Fruit fly (Drosophila melanogaster) whole organism, embryonic: Measurements from ENCODE around the gene CG42763.
A peak's percentile ranks its signal among the peaks of the same experiment; 100 is the strongest.

Experiments used
- Asciz ChIP-seq: fragments of 200-800 bp; sonication (Bioruptor generic); optimal IDR thresholded peaks from 2 replicates; lab custom pipeline; 2017; ENCODE audit warnings: missing biosample characterization, mild to moderate bottlenecking, missing genetic modification characterization, missing genetic modification reagents
- Awh ChIP-seq: fragments of 200-800 bp; sonication (Bioruptor generic); IDR thresholded peaks from 2 replicates; pipeline ENCODE4, ENCODE4 v1.3.6; 2022; ENCODE audit warnings: missing biosample characterization, missing genetic modification characterization
- B-H1 ChIP-seq: fragments of 200-800 bp; sonication (Bioruptor generic); IDR thresholded peaks from 3 replicates; pipeline ENCODE4 v1.3.6; 2022; ENCODE audit warnings: missing biosample characterization, missing genetic modification characterization
- CG10979 ChIP-seq: fragments of 200-800 bp; sonication (Bioruptor generic); optimal IDR thresholded peaks from 2 replicates; lab custom pipeline; 2018; ENCODE audit warnings: missing biosample characterization, mild to moderate bottlenecking, missing genetic modification characterization, moderate library complexity
- CG12659 ChIP-seq: fragments of 200-800 bp; sonication (Bioruptor generic); optimal IDR thresholded peaks from 3 replicates; lab custom pipeline; 2017; ENCODE audit warnings: mild to moderate bottlenecking, missing biosample characterization, missing genetic modification reagents, missing genetic modification characterization
- CG14965 ChIP-seq: fragments of 200-800 bp; sonication (Bioruptor generic); optimal IDR thresholded peaks from 2 replicates; lab custom pipeline; 2016; ENCODE audit warnings: missing biosample characterization, missing genetic modification characterization, borderline replicate concordance
- CG15479 ChIP-seq: fragments of 200-800 bp; sonication (Bioruptor generic); optimal IDR thresholded peaks from 3 replicates; lab custom pipeline; 2019; ENCODE audit warnings: missing biosample characterization, mild to moderate bottlenecking, missing genetic modification characterization, moderate library complexity
- CG1602 ChIP-seq: fragments of 200-800 bp; sonication (Bioruptor generic); optimal IDR thresholded peaks from 3 replicates; lab custom pipeline; 2016; ENCODE audit warnings: missing biosample characterization, missing genetic modification characterization
- CG16863 ChIP-seq: fragments of 200-800 bp; sonication (Bioruptor generic); optimal IDR thresholded peaks from 3 replicates; lab custom pipeline; 2016; ENCODE audit warnings: missing biosample characterization, missing genetic modification characterization
- CG17186 ChIP-seq: fragments of 200-800 bp; sonication (Bioruptor generic); optimal IDR thresholded peaks from 3 replicates; lab custom pipeline; 2017; ENCODE audit warnings: missing biosample characterization, missing genetic modification reagents, missing genetic modification characterization
- CG18476 ChIP-seq: fragments of 200-800 bp; sonication (Bioruptor generic); optimal IDR thresholded peaks from 2 replicates; lab custom pipeline; 2016; ENCODE audit warnings: missing biosample characterization, mild to moderate bottlenecking, missing genetic modification characterization
- CG32772 ChIP-seq: fragments of 200-800 bp; sonication (Bioruptor generic); IDR thresholded peaks from 2 replicates; pipeline ENCODE4 v1.3.6; 2022; ENCODE audit warnings: missing biosample characterization, missing genetic modification characterization
- CG3281 ChIP-seq: fragments of 200-800 bp; sonication (Bioruptor generic); optimal IDR thresholded peaks from 3 replicates; lab custom pipeline; 2017; ENCODE audit warnings: missing biosample characterization, mild to moderate bottlenecking, missing genetic modification characterization
- CG3838 ChIP-seq: fragments of 200-800 bp; sonication (Bioruptor generic); optimal IDR thresholded peaks from 3 replicates; lab custom pipeline; 2016; ENCODE audit warnings: missing biosample characterization, missing genetic modification characterization
- CG6689 ChIP-seq: fragments of 200-800 bp; sonication (Bioruptor generic); IDR thresholded peaks from 2 replicates; pipeline ENCODE4 v1.3.6; 2022; ENCODE audit warnings: missing biosample characterization, missing genetic modification characterization
- CG7839 ChIP-seq: fragments of 200-800 bp; sonication (Bioruptor generic); optimal IDR thresholded peaks from 3 replicates; lab custom pipeline; 2018; ENCODE audit warnings: missing biosample characterization, mild to moderate bottlenecking, missing genetic modification characterization, moderate library complexity
- CG7963 ChIP-seq: fragments of 200-800 bp; sonication (Bioruptor generic); IDR thresholded peaks from 3 replicates; pipeline ENCODE4 v1.3.6; 2022; ENCODE audit warnings: missing biosample characterization, missing genetic modification characterization; ENCODE audit not compliant: partially characterized antibody
- CG8290 ChIP-seq, 3 experiments: fragments of 200-800 bp; sonication (Bioruptor generic); optimal IDR thresholded peaks; 2 replicates each; lab custom pipeline; 2016 to 2019; ENCODE audit warnings: missing biosample characterization in 3 of 3, missing genetic modification characterization in 3 of 3, mild to moderate bottlenecking in 2 of 3, moderate library complexity in 1 of 3
- CG9932 ChIP-seq: fragments of 200-800 bp; sonication (Bioruptor generic); IDR thresholded peaks from 2 replicates; pipeline ENCODE4 v1.3.6; 2022; ENCODE audit warnings: missing biosample characterization, missing genetic modification characterization
- CTCF ChIP-seq: fragments of 200-800 bp; sonication (Bioruptor generic); optimal IDR thresholded peaks from 2 replicates; lab custom pipeline; 2017; ENCODE audit warnings: missing biosample characterization, mild to moderate bottlenecking, missing genetic modification characterization, moderate library complexity
- Camta ChIP-seq: fragments of 200-800 bp; sonication (Bioruptor generic); optimal IDR thresholded peaks from 2 replicates; lab custom pipeline; 2016; ENCODE audit warnings: missing biosample characterization, missing genetic modification characterization
- Dad ChIP-seq: fragments of 200-800 bp; sonication (Bioruptor generic); optimal IDR thresholded peaks from 3 replicates; lab custom pipeline; 2016; ENCODE audit warnings: missing biosample characterization, missing genetic modification characterization
- Dbx ChIP-seq: fragments of 200-800 bp; sonication (Bioruptor generic); IDR thresholded peaks from 3 replicates; pipeline ENCODE4 v1.3.6; 2022; ENCODE audit warnings: missing biosample characterization, missing genetic modification characterization
- Deaf1 ChIP-seq: fragments of 200-800 bp; optimal IDR thresholded peaks from 3 replicates; lab custom pipeline; 2019; ENCODE audit warnings: missing biosample characterization, mild to moderate bottlenecking, missing genetic modification characterization, moderate library complexity
- Hr39 ChIP-seq: fragments of >200 bp; optimal IDR thresholded peaks from 2 replicates; lab custom pipeline; 2017
- Hr78 ChIP-seq, 2 experiments: fragments of 200-800 bp in 1 of 2; fragments of >200 bp in 1 of 2; sonication (Bioruptor generic) in 1 of 2; optimal IDR thresholded peaks; 2 replicates each; lab custom pipeline; 2017 to 2019; ENCODE audit warnings: missing biosample characterization in 2 of 2, missing genetic modification characterization in 2 of 2, mild to moderate bottlenecking in 1 of 2, moderate library complexity in 1 of 2
- Med ChIP-seq: fragments of 200-800 bp; sonication (Bioruptor generic); peaks from one replicate; lab custom pipeline; 2016; ENCODE audit warnings: missing biosample characterization, missing genetic modification characterization, mild to moderate bottlenecking, inconsistent platforms, moderate library complexity
- Meics ChIP-seq: fragments of 200-800 bp; sonication (Bioruptor generic); optimal IDR thresholded peaks from 2 replicates; lab custom pipeline; 2017; ENCODE audit warnings: missing biosample characterization, mild to moderate bottlenecking, missing genetic modification characterization
- NC2α ChIP-seq: fragments of 200-800 bp; sonication (Bioruptor generic); optimal IDR thresholded peaks from 2 replicates; lab custom pipeline; 2016; ENCODE audit warnings: missing biosample characterization, missing genetic modification characterization
- NFAT ChIP-seq: fragments of 200-800 bp; sonication (Bioruptor generic); IDR thresholded peaks from 2 replicates; pipeline ENCODE4 v1.3.6; 2022; ENCODE audit warnings: missing biosample characterization, missing genetic modification characterization
- Nf-YC ChIP-seq: fragments of 200-800 bp; optimal IDR thresholded peaks from 3 replicates; lab custom pipeline; 2019; ENCODE audit warnings: missing biosample characterization, mild to moderate bottlenecking, missing genetic modification characterization, moderate library complexity
- Sry-β ChIP-seq: fragments of 200-800 bp; sonication (Bioruptor generic); optimal IDR thresholded peaks from 2 replicates; lab custom pipeline; 2018; ENCODE audit warnings: missing biosample characterization, mild to moderate bottlenecking, missing genetic modification characterization, moderate library complexity
- Xbp1 ChIP-seq: fragments of 200-800 bp; sonication (Bioruptor generic); optimal IDR thresholded peaks from 3 replicates; lab custom pipeline; 2016; ENCODE audit warnings: missing biosample characterization, mild to moderate bottlenecking, missing genetic modification characterization
- ase ChIP-seq: fragments of 200-800 bp; sonication (Bioruptor generic); IDR thresholded peaks from 3 replicates; pipeline ENCODE4 v1.3.6; 2022; ENCODE audit warnings: missing biosample characterization, missing genetic modification characterization
- az2 ChIP-seq: fragments of 200-800 bp; sonication (Bioruptor generic); optimal IDR thresholded peaks from 3 replicates; lab custom pipeline; 2016; ENCODE audit warnings: missing biosample characterization, missing genetic modification characterization
- ci ChIP-seq: fragments of 200-800 bp; sonication (Bioruptor generic); IDR thresholded peaks from 3 replicates; pipeline ENCODE4 v1.3.6; 2022; ENCODE audit warnings: missing biosample characterization, missing genetic modification characterization
- gcm ChIP-seq: fragments of 200-800 bp; sonication (Bioruptor generic); optimal IDR thresholded peaks from 2 replicates; lab custom pipeline; 2019; ENCODE audit warnings: missing biosample characterization, mild to moderate bottlenecking, missing genetic modification characterization, moderate library complexity
- gcm2 ChIP-seq: fragments of 200-800 bp; sonication (Bioruptor generic); optimal IDR thresholded peaks from 2 replicates; lab custom pipeline; 2016; ENCODE audit warnings: missing biosample characterization, missing genetic modification characterization
- gem ChIP-seq: fragments of 200-800 bp; sonication (Bioruptor generic); optimal IDR thresholded peaks from 2 replicates; lab custom pipeline; 2019; ENCODE audit warnings: missing biosample characterization, mild to moderate bottlenecking, missing genetic modification characterization, moderate library complexity
- hb ChIP-seq: fragments of 200-800 bp; sonication (Bioruptor generic); IDR thresholded peaks from 3 replicates; pipeline ENCODE4 v1.3.6; 2022; ENCODE audit warnings: missing biosample characterization, missing genetic modification characterization; ENCODE audit not compliant: partially characterized antibody
- inv ChIP-seq: fragments of 200-800 bp; sonication (Bioruptor generic); IDR thresholded peaks from 2 replicates; pipeline ENCODE4 v1.3.6; 2022; ENCODE audit warnings: missing biosample characterization, missing genetic modification characterization; ENCODE audit not compliant: partially characterized antibody
- p53 ChIP-seq: fragments of 200-800 bp; sonication (Bioruptor generic); optimal IDR thresholded peaks from 2 replicates; lab custom pipeline; 2016; ENCODE audit warnings: missing biosample characterization, missing genetic modification characterization
- row ChIP-seq: fragments of 200-800 bp; sonication (Bioruptor generic); IDR thresholded peaks from 3 replicates; pipeline ENCODE4 v1.3.6; 2022; ENCODE audit warnings: missing biosample characterization, missing genetic modification characterization
- tgo ChIP-seq: fragments of 200-800 bp; sonication (Bioruptor generic); IDR thresholded peaks from 3 replicates; pipeline ENCODE4 v1.3.6; 2022; ENCODE audit warnings: missing biosample characterization, missing genetic modification characterization
- tll ChIP-seq, 2 experiments: fragments of 200-800 bp in 1 of 2; fragments of >200 bp in 1 of 2; sonication (Bioruptor generic) in 1 of 2; optimal IDR thresholded peaks; 2 replicates each; lab custom pipeline; 2017 to 2019; ENCODE audit warnings: missing biosample characterization in 2 of 2, missing genetic modification characterization in 2 of 2, mild to moderate bottlenecking in 1 of 2, moderate library complexity in 1 of 2
- twi ChIP-seq: fragments of 200-800 bp; optimal IDR thresholded peaks from 2 replicates; lab custom pipeline; 2019; ENCODE audit warnings: missing biosample characterization, mild to moderate bottlenecking, missing genetic modification characterization, moderate library complexity
- vnd ChIP-seq: fragments of 200-800 bp; sonication (Bioruptor generic); IDR thresholded peaks from 3 replicates; pipeline ENCODE4 v1.3.6; 2022; ENCODE audit warnings: missing biosample characterization, missing genetic modification characterization; ENCODE audit not compliant: partially characterized antibody

CG42763 gene

dm6 chr2L:8100489-8101352 lies 44.2 kb downstream of the CG42763 start (continued):
- TF ChIP-seq Deaf1 (tag; lab: Kevin White, UChicago) (peak; percentile 86), CG7963 (GFP tag; lab: Robert Waterston, UW) (no peak), Xbp1 (GFP tag; lab: Kevin White, UChicago) (no peak), ci (GFP tag; lab: Robert Waterston, UW) (peak; percentile 54; the same call in 1 of the 3 replicates), hb (no peak), Hr78 (GFP tag; optimal IDR thresholded peaks at IDR 0.05; lab: Kevin White, UChicago) (peak in 1 of 2 experiments; percentile 30), Meics (peak; percentile 55), az2 (GFP tag; lab: Kevin White, UChicago) (no peak), CG18476 (GFP tag; lab: Kevin White, UChicago) (no peak), Med (GFP tag; lab: Kevin White, UChicago) (peak; percentile 28), CG16863 (GFP tag; lab: Kevin White, UChicago) (no peak), CG15479 (GFP tag; lab: Kevin White, UChicago) (peak; percentile 99), vnd (peak; percentile 46; the same call in 1 of the 3 replicates), twi (tag; lab: Kevin White, UChicago) (peak; percentile 53), CTCF (GFP tag; lab: Kevin White, UChicago) (no peak), Nf-YC (tag; lab: Kevin White, UChicago) (peak; percentile 23), CG14965 (GFP tag; lab: Kevin White, UChicago) (no peak), CG7839 (tag; lab: Kevin White, UChicago) (peak; percentile 24), p53 (no peak), inv (GFP tag; lab: Robert Waterston, UW) (no peak), Asciz (GFP tag; lab: Kevin White, UChicago) (peak; percentile 23), CG6689 (GFP tag; lab: Robert Waterston, UW) (no peak), Awh (GFP tag; lab: Robert Waterston, UW) (peak; percentile 29; the same call in 1 of the 2 replicates), CG17186 (no peak), CG8290 (GFP tag; optimal IDR thresholded peaks at IDR 0.05; lab: Kevin White, UChicago) (no peak), CG8290 (tag; optimal IDR thresholded peaks at IDR 0.05; lab: Kevin White, UChicago) (peak in 1 of 2 experiments; percentile 35), Dbx (GFP tag; lab: Robert Waterston, UW) (peak; percentile 23; the same call in 1 of the 3 replicates), B-H1 (no peak), gem (tag; lab: Kevin White, UChicago) (peak; percentile 78), CG3281 (GFP tag; lab: Kevin White, UChicago) (peak; percentile 38), row (GFP tag; lab: Robert Waterston, UW) (peak; percentile 47; the same call in 2 of the 3 replicates), CG9932 (GFP tag; lab: Robert Waterston, UW) (no peak), CG32772 (GFP tag; lab: Robert Waterston, UW) (no peak)
- TF ChIP-seq, all 482 proteins: peak for 106

dm6 chr2L:8099615-8100375 lies 45.1 kb downstream of the CG42763 start:
- TF ChIP-seq CG10979 (tag; lab: Kevin White, UChicago) = peak; percentile 45
- no peak for TF ChIP-seq CG12659 (GFP tag; lab: Kevin White, UChicago)
- no peak for TF ChIP-seq gcm2 (GFP tag; lab: Kevin White, UChicago)
- TF ChIP-seq Sry-β (GFP tag; lab: Kevin White, UChicago) = no peak
- no peak for TF ChIP-seq Dad (GFP tag; lab: Kevin White, UChicago)
- no peak for TF ChIP-seq NFAT
- no peak for TF ChIP-seq tgo (GFP tag; lab: Robert Waterston, UW)
- TF ChIP-seq CG3838 (GFP tag; lab: Kevin White, UChicago) = no peak
- no peak for TF ChIP-seq CG1602 (GFP tag; lab: Kevin White, UChicago)
- no peak for TF ChIP-seq tll (GFP tag; optimal IDR thresholded peaks at IDR 0.05; lab: Kevin White, UChicago)
- TF ChIP-seq Camta (GFP tag; lab: Kevin White, UChicago) = no peak
- TF ChIP-seq Hr39 (lab: Kevin White, UChicago) = peak; percentile 42
- TF ChIP-seq CG7963 (GFP tag; lab: Robert Waterston, UW) = no peak
- no peak for TF ChIP-seq NC2α (GFP tag; lab: Kevin White, UChicago)
- TF ChIP-seq gcm (GFP tag; lab: Kevin White, UChicago) = no peak
- no peak for TF ChIP-seq ase (GFP tag; lab: Robert Waterston, UW)
